Worm (Caenorhabditis elegans) whole organism, young adult: Measurements from ENCODE around the gene lmtr-2.
A peak's percentile ranks its signal among the peaks of the same experiment; 100 is the strongest.

ENCODE experiments used
- athp-1 ChIP-seq: sonication (generic microtip); optimal IDR thresholded peaks from 2 replicates; lab custom pipeline; 2017; ENCODE audit warnings: mild to moderate bottlenecking, missing genetic modification characterization, missing compliant biosample characterization
- ceh-100 ChIP-seq: fragments of 200-800 bp; sonication (Bioruptor generic); IDR thresholded peaks from 2 replicates; pipeline ENCODE4 v1.3.6; 2022; ENCODE audit warnings: missing genetic modification reagents, missing genetic modification characterization, missing compliant biosample characterization
- lsl-1 ChIP-seq: fragments of 200-800 bp; sonication (Bioruptor generic); optimal IDR thresholded peaks from 2 replicates; lab custom pipeline; 2018; ENCODE audit warnings: mild to moderate bottlenecking, missing genetic modification characterization, moderate library complexity, missing compliant biosample characterization
- pha-4 ChIP-seq: fragments of 150-350 bp; sonication (generic microtip); optimal IDR thresholded peaks from 2 replicates; lab custom pipeline; 2014; ENCODE audit warnings: missing biosample characterization, missing genetic modification reagents, missing genetic modification characterization
- unc-62 ChIP-seq: fragments of 150-350 bp; optimal IDR thresholded peaks from 2 replicates; lab custom pipeline; 2014; ENCODE audit warnings: missing biosample characterization, missing genetic modification reagents, missing genetic modification characterization

ce11 chrV:7980993-7981595 lies 29.8 kb downstream of the lmtr-2 start, which contains the start of gene F26D11.1:
- TF ChIP-seq unc-62 (GFP tag; lab: Kevin White, UChicago) (no peak), athp-1 (no peak), ceh-100 (GFP tag; lab: Robert Waterston, UW) (no peak), lsl-1 (peak; percentile 74), pha-4 (tag; lab: Kevin White, UChicago) (no peak)
